Fruit fly (Drosophila melanogaster): ENCODE measurements around the gene Arglu1.

The Arglu1 gene

DNA sequence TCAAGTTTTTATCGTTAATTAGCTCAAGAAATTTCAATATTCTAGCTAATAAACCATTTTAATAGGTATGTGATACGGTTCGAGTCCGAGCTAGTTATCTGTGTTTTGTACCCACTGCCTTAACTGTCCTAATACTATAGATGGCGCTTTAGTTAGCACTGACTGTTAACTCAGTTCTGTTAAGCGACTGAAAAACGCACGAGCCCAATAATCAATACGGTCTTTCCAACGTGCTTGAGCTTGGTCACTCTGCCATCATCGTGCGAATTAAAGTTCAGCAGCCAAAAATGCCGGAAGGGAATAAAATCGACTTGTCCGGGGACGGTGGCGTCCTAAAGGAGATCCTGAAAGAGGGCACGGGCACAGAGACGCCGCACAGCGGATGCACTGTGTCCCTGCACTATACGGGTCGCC, 50.1 kb downstream of the Arglu1 start, which contains the start of gene Fkbp59 (continued):
- TF ChIP-seq CG13424 (tag; optimal IDR thresholded peaks at IDR 0.05) (no peak), ewg (GFP tag; optimal IDR thresholded peaks at IDR 0.05) (no peak), eyg (GFP tag; optimal IDR thresholded peaks at IDR 0.05) (no peak), Ptx1 (GFP tag; IDR thresholded peaks at IDR 0.05) (no peak), ab (GFP tag; optimal IDR thresholded peaks at IDR 0.05) (no peak), CG10431 (GFP tag; optimal IDR thresholded peaks at IDR 0.05) (no peak), Lim3 (GFP tag; IDR thresholded peaks at IDR 0.05) (no peak), Six4 (GFP tag; optimal IDR thresholded peaks at IDR 0.05) (no peak), cas (GFP tag; IDR thresholded peaks at IDR 0.05) (no peak), Hey (tag; optimal IDR thresholded peaks at IDR 0.05) (no peak), CG31224 (GFP tag; IDR thresholded peaks at IDR 0.05) (no peak), CG6683 (GFP tag; optimal IDR thresholded peaks at IDR 0.05) (no peak), pnt (GFP tag; optimal IDR thresholded peaks at IDR 0.05) (no peak), E2f2 (GFP tag; IDR thresholded peaks at IDR 0.05) (peak; percentile 54), CG7745 (tag; optimal IDR thresholded peaks at IDR 0.05) (no peak), CG8388 (GFP tag; optimal IDR thresholded peaks at IDR 0.05) (no peak), sqz (GFP tag; optimal IDR thresholded peaks at IDR 0.05) (no peak), CG2202 (tag; optimal IDR thresholded peaks at IDR 0.05) (no peak), pho (GFP tag; optimal IDR thresholded peaks at IDR 0.05) (no peak), CG12236 (GFP tag; optimal IDR thresholded peaks at IDR 0.05) (no peak), CG16813 (GFP tag; IDR thresholded peaks at IDR 0.05; ENCODE audit: partially characterized antibody) (peak; percentile 55), Xbp1 (GFP tag; optimal IDR thresholded peaks at IDR 0.05) (peak; percentile 40), CG13775 (GFP tag; optimal IDR thresholded peaks at IDR 0.05) (no peak), Meics (GFP tag; optimal IDR thresholded peaks at IDR 0.05) (no peak), CG5953 (GFP tag; IDR thresholded peaks at IDR 0.05) (no peak), CG4328 (GFP tag; optimal IDR thresholded peaks at IDR 0.05) (no peak), cato (GFP tag; optimal IDR thresholded peaks at IDR 0.05; ENCODE audit: borderline replicate concordance) (no peak), HmgZ (tag; optimal IDR thresholded peaks at IDR 0.05) (peak; percentile 60), Ssrp (tag; optimal IDR thresholded peaks at IDR 0.05) (no peak), CG10267 (tag; optimal IDR thresholded peaks at IDR 0.05) (peak; percentile 31), Vsx1 (GFP tag; optimal IDR thresholded peaks at IDR 0.05) (peak; percentile 99), CG2875 (GFP tag; optimal IDR thresholded peaks at IDR 0.05) (no peak), prd (optimal IDR thresholded peaks at IDR 0.05) (no peak), prd (GFP tag; IDR thresholded peaks at IDR 0.05) (peak; percentile 17; the same call in 1 of the 3 replicates), CG15696 (tag; optimal IDR thresholded peaks at IDR 0.05) (no peak), hkb (optimal IDR thresholded peaks at IDR 0.05) (no peak), hkb (GFP tag; IDR thresholded peaks at IDR 0.05) (no peak), Oaz (GFP tag; IDR thresholded peaks at IDR 0.05) (no peak), Nf-YB (GFP tag; optimal IDR thresholded peaks at IDR 0.05) (no peak), CG17612 (GFP tag; IDR thresholded peaks at IDR 0.05) (no peak), Camta (GFP tag; optimal IDR thresholded peaks at IDR 0.05) (no peak), al (GFP tag; IDR thresholded peaks at IDR 0.05) (no peak), hb (GFP tag; IDR thresholded peaks at IDR 0.05; ENCODE audit: partially characterized antibody) (peak; percentile 94), CG13287 (GFP tag; IDR thresholded peaks at IDR 0.05; ENCODE audit: partially characterized antibody) (peak; percentile 82), zen2 (GFP tag; IDR thresholded peaks at IDR 0.05; ENCODE audit: partially characterized antibody) (peak; percentile 29; the same call in 1 of the 3 replicates), rib (GFP tag; IDR thresholded peaks at IDR 0.05) (0 out of 2 replicates have a peak, but pooled peaks have one; percentile 47), HLH3B (GFP tag; IDR thresholded peaks at IDR 0.05) (no peak), CG34224 (GFP tag; IDR thresholded peaks at IDR 0.05; ENCODE audit: partially characterized antibody) (peak; percentile 21; the same call in 1 of the 3 replicates), CG7357 (GFP tag; IDR thresholded peaks at IDR 0.05) (no peak), Myb (GFP tag; optimal IDR thresholded peaks at IDR 0.05) (peak; percentile 39), fru (optimal IDR thresholded peaks at IDR 0.05) (no peak), CG9727 (GFP tag; optimal IDR thresholded peaks at IDR 0.05) (no peak)
